Fruit fly (Drosophila melanogaster): ENCODE measurements around the gene Tektin-C.

DNA sequence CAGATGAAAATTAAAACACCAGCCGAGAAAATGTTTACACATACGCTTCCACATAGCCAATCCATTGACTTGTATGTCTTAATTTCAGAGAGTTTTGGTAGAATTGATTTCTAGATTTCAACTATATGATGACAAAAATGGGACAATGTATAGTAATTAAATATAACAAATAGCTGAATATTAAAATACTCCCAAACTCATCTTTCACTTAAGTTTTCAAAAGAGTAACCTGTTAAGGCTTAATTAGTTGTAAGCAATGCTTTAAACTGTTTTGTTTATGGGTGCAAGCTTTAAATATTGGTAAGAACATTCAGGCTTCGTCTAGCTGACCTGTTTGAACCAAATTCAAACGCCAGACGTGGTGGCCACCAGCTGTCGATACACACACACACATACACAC is 32.3 kb upstream of the Tektin-C start:
- TF ChIP-seq CTCF (optimal IDR thresholded peaks at IDR 0.05) (no peak), CG8478 (optimal IDR thresholded peaks at IDR 0.05) (no peak)
